Worm (Caenorhabditis elegans): ENCODE data around the gene F20C5.11.

ce11 chrIV:8739926-8740325 lies 21.9 kb downstream of the F20C5.11 start, which contains the start of gene mrps-33:
- TF ChIP-seq pbrm-1 (GFP tag; IDR thresholded peaks at IDR 0.05): no peak
- TF ChIP-seq sptf-2 (GFP tag; optimal IDR thresholded peaks at IDR 0.05): no peak
- no peak for TF ChIP-seq ama-1 (optimal IDR thresholded peaks at IDR 0.05)
- TF ChIP-seq ama-1 (GFP tag; optimal IDR thresholded peaks at IDR 0.05): no peak
- no peak for TF ChIP-seq pha-4 (tag; optimal IDR thresholded peaks at IDR 0.05)
- no peak for TF ChIP-seq let-607 (tag; optimal IDR thresholded peaks at IDR 0.05)
- no peak for TF ChIP-seq snpc-1.3 (tag; optimal IDR thresholded peaks at IDR 0.05; ENCODE audit: insufficient read depth)
- TF ChIP-seq ceh-40 (GFP tag; IDR thresholded peaks at IDR 0.05): no peak
- TF ChIP-seq F49E8.2 (tag; optimal IDR thresholded peaks at IDR 0.05; ENCODE audit: insufficient read depth): no peak
- TF ChIP-seq nhr-179 (tag; optimal IDR thresholded peaks at IDR 0.05): no peak
- TF ChIP-seq sdz-38 (tag; optimal IDR thresholded peaks at IDR 0.05): no peak
